Worm (Caenorhabditis elegans): Measurements from ENCODE around the gene C03C10.7.

DNA sequence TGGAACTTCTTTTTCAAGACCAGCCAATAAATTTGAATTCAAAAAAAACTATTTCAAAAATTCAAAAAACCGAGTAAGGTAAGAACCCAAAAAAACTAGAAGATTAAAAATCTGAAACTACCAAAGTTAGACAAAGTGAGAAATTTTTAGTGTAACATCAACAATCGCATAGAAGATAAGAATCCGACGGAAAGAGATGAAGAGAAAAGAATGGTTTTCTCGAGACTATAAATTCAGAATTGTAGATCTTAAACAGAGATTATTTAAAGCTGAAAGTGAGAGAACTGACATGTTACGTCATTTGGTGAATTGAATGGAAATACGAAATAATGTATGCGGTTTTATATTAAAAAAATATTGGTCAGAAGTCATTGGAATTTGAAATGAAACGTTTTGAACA, 6.2 kb downstream of the C03C10.7 start:
- no peak for TF ChIP-seq ama-1 (optimal IDR thresholded peaks at IDR 0.05)
- TF ChIP-seq eor-1 (tag; optimal IDR thresholded peaks at IDR 0.05), result no peak
- no peak for TF ChIP-seq mml-1 (tag; optimal IDR thresholded peaks at IDR 0.05)
- no peak for TF ChIP-seq hmg-11 (tag; optimal IDR thresholded peaks at IDR 0.05)
- TF ChIP-seq ceh-16 (tag; optimal IDR thresholded peaks at IDR 0.05), result no peak
- TF ChIP-seq nhr-67 (tag; optimal IDR thresholded peaks at IDR 0.05), result no peak
- TF ChIP-seq nhr-25 (tag; optimal IDR thresholded peaks at IDR 0.05), result no peak
- TF ChIP-seq zag-1 (tag; optimal IDR thresholded peaks at IDR 0.05), result no peak
- TF ChIP-seq lin-15B (tag; optimal IDR thresholded peaks at IDR 0.05), result no peak
- TF ChIP-seq nhr-23 (tag; optimal IDR thresholded peaks at IDR 0.05), result no peak
- TF ChIP-seq ceh-28 (tag; optimal IDR thresholded peaks at IDR 0.05), result no peak
- no peak for TF ChIP-seq lsy-12 (tag; optimal IDR thresholded peaks at IDR 0.05)
- TF ChIP-seq snpc-4 (tag; optimal IDR thresholded peaks at IDR 0.05), result no peak
- TF ChIP-seq pqm-1 (tag; optimal IDR thresholded peaks at IDR 0.05), result no peak

All from whole organism, L3 larva.